Fruit fly (Drosophila melanogaster): ENCODE data around the gene Pka-C2.

- no peak for TF ChIP-seq acj6 (GFP tag; optimal IDR thresholded peaks at IDR 0.05)
- TF ChIP-seq CG8119 (GFP tag; IDR thresholded peaks at IDR 0.05), result no peak
- no peak for TF ChIP-seq CG3032 (tag; optimal IDR thresholded peaks at IDR 0.05)
- no peak for TF ChIP-seq Sox102F (GFP tag; optimal IDR thresholded peaks at IDR 0.05)
Observed at dm6 chr3R:30648851-30649250, 48.1 kb downstream of the Pka-C2 start, which contains the start of gene CG34432.
